Fruit fly (Drosophila melanogaster) whole organism, prepupa: ENCODE data around the gene CG7182.

Source experiments
- Blimp-1 ChIP-seq: fragments of 200-800 bp; sonication (Bioruptor generic); optimal IDR thresholded peaks from 3 replicates; lab custom pipeline; 2017; ENCODE audit warnings: missing biosample characterization, missing genetic modification characterization, mild to moderate bottlenecking, moderate library complexity, missing genetic modification reagents
- CG31627 ChIP-seq: fragments of 200-800 bp; sonication (Bioruptor generic); optimal IDR thresholded peaks from 3 replicates; lab custom pipeline; 2016; ENCODE audit warnings: missing biosample characterization, missing genetic modification characterization
- CG3919 ChIP-seq: fragments of 200-800 bp; sonication (Bioruptor generic); optimal IDR thresholded peaks from 3 replicates; lab custom pipeline; 2016; ENCODE audit warnings: missing biosample characterization, missing genetic modification characterization
- CG7368 ChIP-seq: fragments of 200-800 bp; sonication (Bioruptor generic); optimal IDR thresholded peaks from 3 replicates; lab custom pipeline; 2016; ENCODE audit warnings: missing biosample characterization, missing genetic modification characterization
- CG8119 ChIP-seq: fragments of 200-800 bp; sonication (Bioruptor generic); IDR thresholded peaks from 3 replicates; pipeline ENCODE4 v1.3.6; 2022; ENCODE audit warnings: missing biosample characterization, missing genetic modification characterization
- CG8319 ChIP-seq: fragments of 200-800 bp; sonication (Bioruptor generic); optimal IDR thresholded peaks from 3 replicates; lab custom pipeline; 2016; ENCODE audit warnings: missing biosample characterization, missing genetic modification characterization
- Eip78C ChIP-seq: fragments of 200-800 bp; sonication (Bioruptor generic); peaks from one replicate; lab custom pipeline; 2016; ENCODE audit warnings: missing biosample characterization, missing genetic modification characterization
- cyc ChIP-seq: fragments of 200-800 bp; sonication (Bioruptor generic); optimal IDR thresholded peaks from 3 replicates; lab custom pipeline; 2016; ENCODE audit warnings: missing biosample characterization, missing genetic modification characterization
- dac ChIP-seq: fragments of 200-800 bp; sonication (Bioruptor generic); optimal IDR thresholded peaks from 2 replicates; lab custom pipeline; 2017; ENCODE audit warnings: missing biosample characterization, mild to moderate bottlenecking, missing genetic modification characterization
- dsx ChIP-seq: fragments of 200-800 bp; optimal IDR thresholded peaks from 3 replicates; lab custom pipeline; 2019; ENCODE audit warnings: missing biosample characterization, mild to moderate bottlenecking, missing genetic modification characterization, moderate library complexity; ENCODE audit not compliant: poor library complexity, severe bottlenecking
- esn ChIP-seq: fragments of 200-800 bp; sonication (Bioruptor generic); optimal IDR thresholded peaks from 2 replicates; lab custom pipeline; 2016; ENCODE audit warnings: missing biosample characterization, mild to moderate bottlenecking, missing genetic modification characterization, moderate library complexity
- fkh ChIP-seq: fragments of 200-800 bp; sonication (Bioruptor generic); optimal IDR thresholded peaks from 3 replicates; lab custom pipeline; 2017; ENCODE audit warnings: missing biosample characterization, mild to moderate bottlenecking, missing genetic modification characterization, moderate library complexity
- net ChIP-seq: fragments of 200-800 bp; sonication (Bioruptor generic); optimal IDR thresholded peaks from 3 replicates; lab custom pipeline; 2016; ENCODE audit warnings: missing biosample characterization, missing genetic modification characterization
- svp ChIP-seq: fragments of 200-800 bp; sonication (Bioruptor generic); peaks from one replicate; lab custom pipeline; 2016; ENCODE audit warnings: missing biosample characterization, missing genetic modification characterization

CG7182 gene

dm6 chr3L:8296941-8297340 lies 49.2 kb downstream of the CG7182 start, which contains the start of gene Rab19:
Rab19 (plus strand) TSS chr3L:8297018.
- TF ChIP-seq svp (GFP tag; lab: Kevin White, UChicago) (peak; percentile 92), net (GFP tag; lab: Kevin White, UChicago) (no peak), dac (no peak), cyc (no peak), CG3919 (GFP tag; lab: Kevin White, UChicago) (no peak), CG7368 (GFP tag; lab: Kevin White, UChicago) (no peak), dsx (peak; percentile 69), CG8319 (GFP tag; lab: Kevin White, UChicago) (no peak), fkh (GFP tag; lab: Kevin White, UChicago) (peak; percentile 33), esn (GFP tag; lab: Kevin White, UChicago) (no peak), Blimp-1 (GFP tag; lab: Kevin White, UChicago) (peak; percentile 60), Eip78C (GFP tag; lab: Kevin White, UChicago) (peak; percentile 43), CG31627 (GFP tag; lab: Kevin White, UChicago) (no peak)

DNA sequence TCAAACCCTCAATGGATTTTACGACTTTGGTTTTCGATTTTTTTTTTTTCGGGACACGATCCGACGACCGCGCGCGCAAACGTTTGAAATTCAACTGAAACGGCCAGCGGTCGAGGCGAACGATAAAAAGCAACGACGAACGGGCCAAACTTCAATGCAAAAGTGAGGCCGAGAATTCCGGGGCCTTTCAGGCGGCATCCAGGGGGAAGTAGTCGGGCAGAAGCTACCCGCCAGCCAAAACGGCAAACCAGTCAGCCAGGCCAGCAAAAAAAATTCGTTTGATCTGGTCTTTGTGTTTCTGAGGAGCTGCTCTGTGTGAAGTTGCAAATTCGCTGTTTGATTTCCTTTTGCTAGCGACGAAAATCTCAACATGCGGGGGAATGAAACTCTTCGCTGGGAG lies 51.0 kb downstream of the CG7182 start, which contains the start of gene CG7201:
CG7201 (minus strand) TSS at position 101 of the 400 bp plus-strand sequence.
- TF ChIP-seq CG8119 (GFP tag; lab: Robert Waterston, UW) (no peak), Eip78C (GFP tag; lab: Kevin White, UChicago) (peak; percentile 25)
